Worm (Caenorhabditis elegans): ENCODE results near the gene Y72A10A.1.

The Y72A10A.1 gene

DNA sequence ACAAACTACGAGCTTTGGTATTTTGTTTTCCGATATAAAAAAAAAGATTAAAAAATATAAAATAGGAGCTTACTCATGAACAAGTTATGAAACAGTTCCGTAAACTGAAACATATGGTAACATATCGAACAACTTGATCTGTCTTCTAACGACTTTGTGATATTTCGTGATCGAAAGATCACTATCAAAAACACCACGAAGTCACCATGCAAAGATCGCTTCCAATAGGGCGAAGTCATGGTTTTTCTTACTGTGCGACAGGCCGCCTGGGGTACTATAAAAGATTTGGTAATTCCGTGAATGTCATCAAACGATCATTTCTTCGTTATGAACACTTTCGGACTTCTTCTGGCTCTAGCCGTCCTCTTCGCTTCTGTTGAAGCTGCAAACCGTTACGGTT lies 55.5 kb downstream of the Y72A10A.1 start, which contains the start of gene C45B2.3:
Gene C45B2.3, plus strand, starts transcription at position 301 of the 400 bp plus-strand sequence.
- no peak for TF ChIP-seq nhr-237 (tag; optimal IDR thresholded peaks at IDR 0.05)
- no peak for TF ChIP-seq ham-2 (GFP tag; optimal IDR thresholded peaks at IDR 0.05)
- no peak for TF ChIP-seq nhr-76 (tag; optimal IDR thresholded peaks at IDR 0.05)
- TF ChIP-seq lin-13 (tag; optimal IDR thresholded peaks at IDR 0.05), result no peak
- TF ChIP-seq pha-4 (tag; optimal IDR thresholded peaks at IDR 0.05), result no peak
- no peak for TF ChIP-seq elt-1 (tag; optimal IDR thresholded peaks at IDR 0.05; ENCODE audit: borderline replicate concordance, insufficient read depth)

DNA sequence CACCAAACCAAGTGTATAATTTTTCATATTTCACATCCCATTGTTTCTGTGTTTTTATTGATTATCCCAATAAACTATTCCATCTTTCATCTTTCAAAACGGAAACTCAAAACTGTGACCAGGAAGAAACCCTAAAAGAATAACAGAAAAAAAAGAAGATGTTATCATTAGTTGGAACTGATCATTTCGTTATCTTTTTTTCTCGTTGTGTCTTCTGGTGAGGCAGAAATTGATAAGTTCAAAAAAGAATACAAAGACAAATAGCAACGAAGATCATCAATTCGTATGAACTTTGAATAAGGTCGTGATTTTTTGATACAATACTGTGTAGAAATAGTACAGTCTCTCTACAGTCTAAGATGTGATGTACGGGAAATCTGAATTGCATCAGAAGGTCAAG lies 56.4 kb downstream of the Y72A10A.1 start:
- TF ChIP-seq bed-3 (GFP tag; optimal IDR thresholded peaks at IDR 0.05) (no peak), cnd-1 (tag; optimal IDR thresholded peaks at IDR 0.05) (no peak), mab-5 (tag; optimal IDR thresholded peaks at IDR 0.05) (no peak), blmp-1 (tag; optimal IDR thresholded peaks at IDR 0.05) (no peak), nhr-2 (tag; optimal IDR thresholded peaks at IDR 0.05) (no peak), flh-1 (GFP tag; optimal IDR thresholded peaks at IDR 0.05) (no peak), sem-2 (GFP tag; optimal IDR thresholded peaks at IDR 0.05) (no peak), mep-1 (tag; optimal IDR thresholded peaks at IDR 0.05) (no peak), M03D4.4 (tag; optimal IDR thresholded peaks at IDR 0.05) (no peak), zip-8 (tag; optimal IDR thresholded peaks at IDR 0.05) (no peak), ceh-43 (GFP tag; optimal IDR thresholded peaks at IDR 0.05) (no peak), mls-2 (tag; optimal IDR thresholded peaks at IDR 0.05) (no peak), elt-1 (tag; optimal IDR thresholded peaks at IDR 0.05; ENCODE audit: borderline replicate concordance, insufficient read depth) (no peak), pha-4 (tag; optimal IDR thresholded peaks at IDR 0.05) (no peak), hlh-1 (tag; optimal IDR thresholded peaks at IDR 0.05) (no peak), drap-1 (GFP tag; optimal IDR thresholded peaks at IDR 0.05) (no peak), lsy-2 (tag; optimal IDR thresholded peaks at IDR 0.05) (no peak), elt-3 (tag; optimal IDR thresholded peaks at IDR 0.05) (no peak)
